Worm (Caenorhabditis elegans) whole organism, L4 larva: ENCODE results near the gene R53.5.

Experiments used
- F44E2.7 ChIP-seq: fragments of 200-800 bp; sonication (Bioruptor generic); IDR thresholded peaks from 2 replicates; pipeline ENCODE4 v2.1.2; 2022; ENCODE audit warnings: missing genetic modification characterization, missing compliant biosample characterization
- T20F7.1 ChIP-seq: fragments of 200-800 bp; sonication (Bioruptor generic); optimal IDR thresholded peaks from 2 replicates; lab custom pipeline; 2018; ENCODE audit warnings: mild to moderate bottlenecking, missing genetic modification characterization, missing compliant biosample characterization
- Y105C5A.15 ChIP-seq: fragments of 200-800 bp; sonication (Bioruptor generic); IDR thresholded peaks from 2 replicates; pipeline ENCODE4 v1.3.6; 2022; ENCODE audit warnings: missing genetic modification characterization, missing compliant biosample characterization
- Y5F2A.4 ChIP-seq: fragments of 200-800 bp; sonication (Bioruptor generic); optimal IDR thresholded peaks from 2 replicates; lab custom pipeline; 2018; ENCODE audit warnings: mild to moderate bottlenecking, missing genetic modification characterization, missing compliant biosample characterization
- Y75B8A.6 ChIP-seq: fragments of 200-800 bp; sonication (Bioruptor generic); IDR thresholded peaks from 2 replicates; pipeline ENCODE4 v1.3.6; 2022; ENCODE audit warnings: missing genetic modification reagents, missing genetic modification characterization, missing compliant biosample characterization
- aha-1 ChIP-seq: fragments of 150-350 bp; peaks from one replicate; lab custom pipeline; 2014; ENCODE audit warnings: missing biosample characterization, missing genetic modification characterization
- ama-1 ChIP-seq: fragments of 150-350 bp; optimal IDR thresholded peaks from 2 replicates; lab custom pipeline; 2014; ENCODE audit warnings: inconsistent platforms, mixed read lengths
- attf-4 ChIP-seq: sonication (generic microtip); optimal IDR thresholded peaks from 3 replicates; lab custom pipeline; 2017; ENCODE audit warnings: missing biosample characterization, missing genetic modification characterization
- ceh-20 ChIP-seq: fragments of 200-800 bp; sonication (Bioruptor generic); IDR thresholded peaks from 2 replicates; pipeline ENCODE4 v1.3.6; 2022; ENCODE audit warnings: missing genetic modification reagents, missing genetic modification characterization, missing compliant biosample characterization
- ceh-32 ChIP-seq: sonication (generic microtip); optimal IDR thresholded peaks from 2 replicates; lab custom pipeline; 2016; ENCODE audit warnings: mild to moderate bottlenecking, missing genetic modification characterization, missing compliant biosample characterization; ENCODE audit not compliant: poor library complexity
- cey-2 ChIP-seq: sonication (generic microtip); optimal IDR thresholded peaks from 3 replicates; lab custom pipeline; 2017; ENCODE audit warnings: missing genetic modification characterization, mild to moderate bottlenecking, missing compliant biosample characterization, antibody characterized with exemption, borderline replicate concordance; ENCODE audit not compliant: insufficient read depth
- daf-16 ChIP-seq, 3 experiments: sonication (generic microtip); optimal IDR thresholded peaks; 2 replicates each; lab custom pipeline; 2016 to 2017; ENCODE audit warnings: missing genetic modification characterization in 3 of 3, missing genetic modification reagents in 3 of 3, mild to moderate bottlenecking in 2 of 3, missing compliant biosample characterization in 2 of 3, missing biosample characterization in 1 of 3, moderate library complexity in 1 of 3
- dmd-8 ChIP-seq: fragments of 200-800 bp; sonication (Bioruptor generic); IDR thresholded peaks from 2 replicates; pipeline ENCODE4 v1.3.6; 2022; ENCODE audit warnings: missing genetic modification characterization, missing compliant biosample characterization
- dpl-1 ChIP-seq: fragments of 150-350 bp; optimal IDR thresholded peaks from 2 replicates; lab custom pipeline; 2014; ENCODE audit warnings: missing biosample characterization, missing genetic modification reagents, missing genetic modification characterization
- duxl-1 ChIP-seq: sonication (generic microtip); optimal IDR thresholded peaks from 2 replicates; lab custom pipeline; 2016; ENCODE audit warnings: mild to moderate bottlenecking, missing genetic modification characterization, moderate library complexity, missing compliant biosample characterization; ENCODE audit not compliant: poor library complexity
- dve-1 ChIP-seq: sonication (generic microtip); optimal IDR thresholded peaks from 2 replicates; lab custom pipeline; 2017; ENCODE audit warnings: antibody characterized with exemption, mild to moderate bottlenecking, missing genetic modification characterization, missing compliant biosample characterization; ENCODE audit not compliant: insufficient read depth
- egl-43 ChIP-seq: fragments of 200-800 bp; sonication (Bioruptor generic); IDR thresholded peaks from 2 replicates; pipeline ENCODE4 v1.3.6; 2022; ENCODE audit warnings: missing genetic modification reagents, missing genetic modification characterization, missing compliant biosample characterization
- hif-1 ChIP-seq, 2 experiments: sonication (generic microtip); optimal IDR thresholded peaks; 2 replicates each; lab custom pipeline; 2016 to 2017; ENCODE audit warnings: missing compliant biosample characterization in 2 of 2, missing genetic modification characterization in 2 of 2, missing genetic modification reagents in 2 of 2, missing genotype in 2 of 2, mild to moderate bottlenecking in 1 of 2
- hlh-11 ChIP-seq: fragments of 200-800 bp; sonication (Bioruptor generic); optimal IDR thresholded peaks from 2 replicates; lab custom pipeline; 2018; ENCODE audit warnings: mild to moderate bottlenecking, missing genetic modification characterization, missing compliant biosample characterization
- hlh-30 ChIP-seq: sonication (generic microtip); optimal IDR thresholded peaks from 2 replicates; lab custom pipeline; 2017; ENCODE audit warnings: antibody characterized with exemption, mild to moderate bottlenecking, missing genetic modification characterization, missing compliant biosample characterization; ENCODE audit not compliant: insufficient read depth
- hmg-1.1 ChIP-seq: fragments of 200-800 bp; sonication (Bioruptor generic); IDR thresholded peaks from 2 replicates; pipeline ENCODE4 v1.3.6; 2022; ENCODE audit warnings: missing genetic modification reagents, missing genetic modification characterization, missing compliant biosample characterization
- lin-1 ChIP-seq: fragments of 200-800 bp; sonication (Bioruptor generic); IDR thresholded peaks from 2 replicates; pipeline ENCODE4 v1.3.6; 2022; ENCODE audit warnings: missing genetic modification reagents, missing genetic modification characterization, missing compliant biosample characterization
- lin-13 ChIP-seq: fragments of 150-350 bp; optimal IDR thresholded peaks from 2 replicates; lab custom pipeline; 2014; ENCODE audit warnings: missing biosample characterization, missing genetic modification reagents, missing genetic modification characterization
- lin-15B ChIP-seq: fragments of 150-350 bp; sonication (generic microtip); optimal IDR thresholded peaks from 3 replicates; lab custom pipeline; 2014; ENCODE audit warnings: missing biosample characterization, missing genetic modification characterization
- lin-38 ChIP-seq: fragments of 200-800 bp; sonication (Bioruptor generic); IDR thresholded peaks from 2 replicates; pipeline ENCODE4 v1.3.6; 2022; ENCODE audit warnings: missing genetic modification reagents, missing genetic modification characterization, missing compliant biosample characterization
- lin-39 ChIP-seq: fragments of 150-350 bp; optimal IDR thresholded peaks from 2 replicates; lab custom pipeline; 2014; ENCODE audit warnings: missing biosample characterization, missing genetic modification reagents, missing genetic modification characterization
- lsy-2 ChIP-seq, 2 experiments: fragments of 150-350 bp in 1 of 2; sonication (generic microtip) in 1 of 2; optimal IDR thresholded peaks; 2 replicates each; lab custom pipeline; 2014 to 2017; ENCODE audit warnings: missing biosample characterization in 2 of 2, missing genetic modification characterization in 2 of 2
- mep-1 ChIP-seq: fragments of 150-350 bp; sonication (generic microtip); optimal IDR thresholded peaks from 3 replicates; lab custom pipeline; 2014; ENCODE audit warnings: missing biosample characterization, missing genetic modification characterization
- mes-2 ChIP-seq: sonication (generic microtip); optimal IDR thresholded peaks from 2 replicates; lab custom pipeline; 2016; ENCODE audit warnings: missing genotype, mild to moderate bottlenecking, missing genetic modification characterization, missing compliant biosample characterization; ENCODE audit not compliant: poor library complexity, severe bottlenecking
- mxl-2 ChIP-seq: fragments of 200-800 bp; sonication (Bioruptor generic); conservative IDR thresholded peaks from 2 replicates; pipeline ENCODE4 v1.3.6; 2022; ENCODE audit warnings: missing genetic modification reagents, missing genetic modification characterization, missing compliant biosample characterization
- mxl-3 ChIP-seq: fragments of 200-800 bp; sonication (Bioruptor generic); optimal IDR thresholded peaks from 2 replicates; lab custom pipeline; 2018; ENCODE audit warnings: mild to moderate bottlenecking, missing genetic modification characterization, missing compliant biosample characterization
- nhr-10 ChIP-seq: fragments of 150-350 bp; optimal IDR thresholded peaks from 2 replicates; lab custom pipeline; 2014; ENCODE audit warnings: missing biosample characterization, missing genetic modification characterization
- nhr-11 ChIP-seq: fragments of 150-350 bp; optimal IDR thresholded peaks from 2 replicates; lab custom pipeline; 2014; ENCODE audit warnings: missing biosample characterization, missing genetic modification characterization
- nhr-48 ChIP-seq: sonication (generic microtip); optimal IDR thresholded peaks from 2 replicates; lab custom pipeline; 2016; ENCODE audit warnings: mild to moderate bottlenecking, missing genetic modification characterization, missing compliant biosample characterization
- nhr-76 ChIP-seq: fragments of 150-350 bp; optimal IDR thresholded peaks from 2 replicates; lab custom pipeline; 2014; ENCODE audit warnings: missing biosample characterization, missing genetic modification characterization
- nhr-77 ChIP-seq: fragments of 150-350 bp; optimal IDR thresholded peaks from 2 replicates; lab custom pipeline; 2014; ENCODE audit warnings: missing biosample characterization, missing genetic modification characterization
- php-3 ChIP-seq: fragments of 200-800 bp; sonication (Bioruptor generic); IDR thresholded peaks from 2 replicates; pipeline ENCODE4 v1.3.6; 2022; ENCODE audit warnings: missing genetic modification reagents, missing genetic modification characterization, missing compliant biosample characterization
- rbr-2 ChIP-seq: sonication (generic microtip); optimal IDR thresholded peaks from 2 replicates; lab custom pipeline; 2016; ENCODE audit warnings: missing genotype, missing genetic modification characterization, missing compliant biosample characterization
- set-16 ChIP-seq: fragments of 200-800 bp; sonication (Bioruptor generic); IDR thresholded peaks from 2 replicates; pipeline ENCODE4 v1.3.6; 2022; ENCODE audit warnings: missing genetic modification reagents, missing genetic modification characterization, missing compliant biosample characterization
- snpc-4 ChIP-seq: fragments of 150-350 bp; optimal IDR thresholded peaks from 2 replicates; lab custom pipeline; 2014; ENCODE audit warnings: missing biosample characterization, missing genetic modification characterization
- spr-3 ChIP-seq: fragments of 200-800 bp; sonication (Bioruptor generic); optimal IDR thresholded peaks from 2 replicates; lab custom pipeline; 2018; ENCODE audit warnings: mild to moderate bottlenecking, missing genetic modification characterization, missing compliant biosample characterization
- tra-1 ChIP-seq: fragments of 200-800 bp; sonication (Bioruptor generic); IDR thresholded peaks from 2 replicates; pipeline ENCODE4 v1.3.6; 2022; ENCODE audit warnings: missing genetic modification reagents, missing genetic modification characterization, missing compliant biosample characterization
- unc-130 ChIP-seq: sonication (generic microtip); optimal IDR thresholded peaks from 2 replicates; lab custom pipeline; 2016; ENCODE audit warnings: missing genetic modification reagents, missing genetic modification characterization, missing compliant biosample characterization
- vab-7 ChIP-seq: fragments of 200-800 bp; sonication (Bioruptor generic); IDR thresholded peaks from 2 replicates; pipeline ENCODE4 v1.3.6; 2022; ENCODE audit warnings: missing genetic modification reagents, missing genetic modification characterization, missing compliant biosample characterization
- zfp-2 ChIP-seq: sonication (generic microtip); optimal IDR thresholded peaks from 2 replicates; lab custom pipeline; 2016; ENCODE audit warnings: mild to moderate bottlenecking, missing genetic modification characterization, missing compliant biosample characterization
- zfp-3 ChIP-seq: fragments of 200-800 bp; sonication (Bioruptor generic); conservative IDR thresholded peaks from 2 replicates; pipeline ENCODE4 v1.3.6; 2022; ENCODE audit warnings: missing genetic modification reagents, missing genetic modification characterization, missing compliant biosample characterization
- ztf-11 ChIP-seq: fragments of 150-350 bp; optimal IDR thresholded peaks from 2 replicates; lab custom pipeline; 2014; ENCODE audit warnings: missing biosample characterization, missing genetic modification characterization

The R53.5 gene

DNA sequence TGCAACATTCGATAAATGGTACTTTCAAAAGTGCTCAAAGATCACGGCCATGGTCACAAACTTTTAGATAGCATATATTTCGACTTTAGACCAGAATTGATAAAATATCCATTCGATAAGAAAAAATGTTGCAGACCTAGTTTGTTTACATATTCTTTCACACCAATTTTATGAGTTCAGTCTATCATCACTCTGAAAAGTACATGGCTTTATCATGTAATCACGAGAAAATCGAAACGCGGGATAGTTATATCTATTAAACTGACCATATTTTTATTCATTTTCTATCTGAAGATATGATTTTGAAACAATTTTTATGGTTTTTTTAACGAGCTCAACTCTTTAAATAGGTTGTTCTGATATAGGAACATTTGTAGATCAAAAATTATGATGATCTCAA lies 38.8 kb downstream of the R53.5 start, which contains the start of gene pho-11 (continued):
- no peak for TF ChIP-seq ztf-11 (tag; lab: Kevin White, UChicago)
- TF ChIP-seq cey-2 (tag; lab: Kevin White, UChicago), result no peak
- no peak for TF ChIP-seq Y105C5A.15 (GFP tag; lab: Robert Waterston, UW)
- no peak for TF ChIP-seq daf-16 (GFP tag; optimal IDR thresholded peaks at IDR 0.05; lab: Kevin White, UChicago)
- peak; percentile 88 for TF ChIP-seq daf-16 (tag; optimal IDR thresholded peaks at IDR 0.05; lab: Kevin White, UChicago)
- no peak for TF ChIP-seq ceh-32 (tag; lab: Kevin White, UChicago)
- no peak for TF ChIP-seq hmg-1.1 (GFP tag; lab: Robert Waterston, UW)
- TF ChIP-seq Y5F2A.4 (GFP tag; lab: Kevin White, UChicago), result no peak
- TF ChIP-seq nhr-48 (tag; lab: Kevin White, UChicago), result no peak
- no peak for TF ChIP-seq nhr-77
- TF ChIP-seq hlh-30, result no peak
- TF ChIP-seq set-16 (GFP tag; lab: Robert Waterston, UW), result no peak
- peak; percentile 76 for TF ChIP-seq dve-1 (tag; lab: Kevin White, UChicago)
- no peak for TF ChIP-seq mxl-2
- TF ChIP-seq egl-43, result no peak
- no peak for TF ChIP-seq F44E2.7 (GFP tag; lab: Robert Waterston, UW)
- TF ChIP-seq nhr-10 (tag; lab: Kevin White, UChicago), result no peak
- no peak for TF ChIP-seq lin-39 (tag; lab: Kevin White, UChicago)
- no peak for TF ChIP-seq Y75B8A.6 (GFP tag; lab: Robert Waterston, UW)
- no peak for TF ChIP-seq attf-4 (tag; lab: Kevin White, UChicago)
- TF ChIP-seq lin-38 (GFP tag; lab: Robert Waterston, UW), result no peak
- no peak for TF ChIP-seq zfp-3 (GFP tag; lab: Robert Waterston, UW)
- TF ChIP-seq snpc-4 (tag; lab: Kevin White, UChicago), result no peak
- TF ChIP-seq hlh-11 (tag; lab: Kevin White, UChicago), result peak; percentile 10
- TF ChIP-seq lin-1 (GFP tag; lab: Robert Waterston, UW), result no peak
- no peak for TF ChIP-seq T20F7.1 (GFP tag; lab: Kevin White, UChicago)
- no peak for TF ChIP-seq rbr-2
- TF ChIP-seq mep-1 (tag; lab: Kevin White, UChicago), result no peak
- TF ChIP-seq php-3 (GFP tag; lab: Robert Waterston, UW), result peak; percentile 90
- TF ChIP-seq zfp-2 (tag; lab: Kevin White, UChicago), result no peak
- no peak for TF ChIP-seq lin-13 (GFP tag; lab: Kevin White, UChicago)
- TF ChIP-seq ceh-20, result no peak
- no peak for TF ChIP-seq nhr-76
- no peak for TF ChIP-seq ama-1
- TF ChIP-seq lin-15B (tag; lab: Kevin White, UChicago), result no peak

DNA sequence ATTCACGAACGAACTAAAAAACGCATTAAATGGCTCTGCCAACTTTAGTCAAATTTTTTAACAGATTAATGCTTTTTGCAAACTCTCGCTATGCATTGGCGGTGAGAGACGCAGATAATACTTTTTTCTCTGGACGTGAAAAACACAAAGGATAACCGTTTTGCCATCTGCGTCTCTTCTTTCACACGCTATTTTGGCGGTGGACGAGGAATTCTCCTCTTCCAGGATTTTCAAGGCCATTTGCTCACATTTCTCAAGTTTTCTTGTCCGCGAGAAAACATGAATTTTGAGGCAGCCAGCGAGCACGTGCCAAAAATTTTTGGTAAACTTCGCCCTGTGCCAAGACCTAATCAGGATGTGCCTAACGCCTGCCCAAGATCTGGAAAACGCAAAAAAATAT lies 39.3 kb downstream of the R53.5 start:
- TF ChIP-seq tra-1 (GFP tag; lab: Robert Waterston, UW) (0 out of 2 replicates have a peak, but pooled peaks have one; percentile 32), unc-130 (peak; percentile 21), lsy-2 (tag; optimal IDR thresholded peaks at IDR 0.05; lab: Kevin White, UChicago) (peak in 1 of 2 experiments; percentile 40), hlh-30 (peak; percentile 57), mes-2 (tag; lab: Kevin White, UChicago) (peak; percentile 87), lin-1 (GFP tag; lab: Robert Waterston, UW) (no peak), hmg-1.1 (GFP tag; lab: Robert Waterston, UW) (peak; percentile 44), aha-1 (tag; lab: Kevin White, UChicago) (peak; percentile 52), duxl-1 (tag; lab: Kevin White, UChicago) (peak; percentile 30), php-3 (GFP tag; lab: Robert Waterston, UW) (no peak), hlh-11 (tag; lab: Kevin White, UChicago) (no peak), hif-1 (tag; optimal IDR thresholded peaks at IDR 0.05; lab: Kevin White, UChicago) (peak in 1 of 2 experiments; percentile 80), dmd-8 (GFP tag; lab: Robert Waterston, UW) (0 out of 2 replicates have a peak, but pooled peaks have one; percentile 51), nhr-11 (peak; percentile 12), rbr-2 (peak; percentile 5), snpc-4 (tag; lab: Kevin White, UChicago) (no peak), spr-3 (no peak), lin-38 (GFP tag; lab: Robert Waterston, UW) (peak; percentile 38), dve-1 (tag; lab: Kevin White, UChicago) (peak; percentile 14), vab-7 (GFP tag; lab: Robert Waterston, UW) (no peak), mep-1 (tag; lab: Kevin White, UChicago) (peak; percentile 21), nhr-10 (tag; lab: Kevin White, UChicago) (no peak), mxl-3 (peak; percentile 56), ceh-20 (0 out of 2 replicates have a peak, but pooled peaks have one; percentile 52), dpl-1 (GFP tag; lab: Kevin White, UChicago) (peak; percentile 22)
